Fruit fly (Drosophila melanogaster) whole organism, embryonic: Measurements from ENCODE around the gene CG4382.

Experiments used
- BEAF-32 ChIP-seq: fragments of 200-800 bp; sonication (Bioruptor generic); optimal IDR thresholded peaks from 3 replicates; lab custom pipeline; 2017; ENCODE audit warnings: missing biosample characterization, missing genetic modification characterization, mild to moderate bottlenecking, moderate library complexity, missing genetic modification reagents
- CG10366 ChIP-seq: fragments of 200-800 bp; sonication (Bioruptor generic); IDR thresholded peaks from 2 replicates; pipeline ENCODE4 v1.3.6; 2022; ENCODE audit warnings: missing biosample characterization, missing genetic modification characterization
- CG10565 ChIP-seq: fragments of 200-800 bp; sonication (Bioruptor generic); optimal IDR thresholded peaks from 3 replicates; lab custom pipeline; 2016; ENCODE audit warnings: missing biosample characterization, mild to moderate bottlenecking, missing genetic modification characterization
- CG10654 ChIP-seq: fragments of 200-800 bp; sonication (Bioruptor generic); optimal IDR thresholded peaks from 2 replicates; lab custom pipeline; 2016; ENCODE audit warnings: missing biosample characterization, missing genetic modification characterization
- CG11696 ChIP-seq: fragments of 200-800 bp; sonication (Bioruptor generic); IDR thresholded peaks from 2 replicates; pipeline ENCODE4 v1.3.6; 2022; ENCODE audit warnings: missing biosample characterization, missing genetic modification characterization
- CG12104 ChIP-seq: fragments of 200-800 bp; sonication (Bioruptor generic); optimal IDR thresholded peaks from 3 replicates; lab custom pipeline; 2016; ENCODE audit warnings: missing biosample characterization, missing genetic modification characterization
- CG12942 ChIP-seq: fragments of 200-800 bp; sonication (Bioruptor generic); optimal IDR thresholded peaks from 3 replicates; lab custom pipeline; 2016; ENCODE audit warnings: missing biosample characterization, missing genetic modification characterization
- CG13296 ChIP-seq: fragments of 200-800 bp; sonication (Bioruptor generic); optimal IDR thresholded peaks from 3 replicates; lab custom pipeline; 2018; ENCODE audit warnings: missing biosample characterization, mild to moderate bottlenecking, missing genetic modification characterization
- CG13894 ChIP-seq: fragments of 200-800 bp; sonication (Bioruptor generic); optimal IDR thresholded peaks from 3 replicates; lab custom pipeline; 2018; ENCODE audit warnings: missing biosample characterization, mild to moderate bottlenecking, missing genetic modification characterization, moderate library complexity
- CG14050 ChIP-seq: fragments of 200-800 bp; sonication (Bioruptor generic); IDR thresholded peaks from 3 replicates; pipeline ENCODE4 v1.3.6; 2022; ENCODE audit warnings: missing biosample characterization, missing genetic modification characterization
- CG14441 ChIP-seq: fragments of 200-800 bp; sonication (Bioruptor generic); IDR thresholded peaks from 2 replicates; pipeline ENCODE4 v1.3.6; 2022; ENCODE audit warnings: missing biosample characterization, missing genetic modification characterization
- CG15269 ChIP-seq: fragments of 200-800 bp; sonication (Bioruptor generic); optimal IDR thresholded peaks from 2 replicates; lab custom pipeline; 2018; ENCODE audit warnings: missing biosample characterization, mild to moderate bottlenecking, missing genetic modification characterization, moderate library complexity
- CG16815 ChIP-seq: fragments of 200-800 bp; sonication (Bioruptor generic); optimal IDR thresholded peaks from 3 replicates; lab custom pipeline; 2017; ENCODE audit warnings: missing biosample characterization, mild to moderate bottlenecking, missing genetic modification characterization
- CG18262 ChIP-seq: fragments of 200-800 bp; optimal IDR thresholded peaks from 3 replicates; lab custom pipeline; 2019; ENCODE audit warnings: missing biosample characterization, mild to moderate bottlenecking, missing genetic modification characterization, moderate library complexity
- CG18764 ChIP-seq: fragments of 200-800 bp; sonication (Bioruptor generic); optimal IDR thresholded peaks from 3 replicates; lab custom pipeline; 2016; ENCODE audit warnings: missing biosample characterization, missing genetic modification characterization
- CG30020 ChIP-seq: fragments of 200-800 bp; optimal IDR thresholded peaks from 2 replicates; lab custom pipeline; 2019; ENCODE audit warnings: missing biosample characterization, mild to moderate bottlenecking, missing genetic modification characterization, moderate library complexity
- CG42726 ChIP-seq: fragments of 200-800 bp; sonication (Bioruptor generic); IDR thresholded peaks from 2 replicates; pipeline ENCODE4 v1.3.6; 2022; ENCODE audit warnings: missing biosample characterization, missing genetic modification characterization; ENCODE audit not compliant: partially characterized antibody
- CG6175 ChIP-seq: fragments of 200-800 bp; sonication (Bioruptor generic); IDR thresholded peaks from 3 replicates; pipeline ENCODE4 v1.3.6; 2022; ENCODE audit warnings: missing biosample characterization, missing genetic modification characterization
- CG6654 ChIP-seq: fragments of 200-800 bp; sonication (Bioruptor generic); optimal IDR thresholded peaks from 2 replicates; lab custom pipeline; 2017; ENCODE audit warnings: missing biosample characterization, mild to moderate bottlenecking, missing genetic modification characterization
- CG7786 ChIP-seq: fragments of 200-800 bp; sonication (Bioruptor generic); optimal IDR thresholded peaks from 2 replicates; lab custom pipeline; 2016; ENCODE audit warnings: missing biosample characterization, missing genetic modification characterization
- CG9437 ChIP-seq: fragments of 200-800 bp; sonication (Bioruptor generic); optimal IDR thresholded peaks from 2 replicates; lab custom pipeline; 2018; ENCODE audit warnings: missing biosample characterization, mild to moderate bottlenecking, missing genetic modification characterization
- Camta ChIP-seq: fragments of 200-800 bp; sonication (Bioruptor generic); optimal IDR thresholded peaks from 2 replicates; lab custom pipeline; 2016; ENCODE audit warnings: missing biosample characterization, missing genetic modification characterization
- CrebB ChIP-seq: fragments of 200-800 bp; sonication (Bioruptor generic); optimal IDR thresholded peaks from 3 replicates; lab custom pipeline; 2018; ENCODE audit warnings: missing biosample characterization, mild to moderate bottlenecking, missing genetic modification characterization
- D19A ChIP-seq: fragments of 200-800 bp; optimal IDR thresholded peaks from 3 replicates; lab custom pipeline; 2019; ENCODE audit warnings: missing biosample characterization, mild to moderate bottlenecking, missing genetic modification characterization, moderate library complexity
- Mrtf ChIP-seq: fragments of 200-800 bp; sonication (Bioruptor generic); IDR thresholded peaks from 3 replicates; pipeline ENCODE4 v1.3.6; 2022; ENCODE audit warnings: missing biosample characterization, missing genetic modification characterization
- Poxn ChIP-seq: fragments of 200-800 bp; sonication (Bioruptor generic); IDR thresholded peaks from 2 replicates; pipeline ENCODE4 v1.3.6; 2022; ENCODE audit warnings: missing biosample characterization, missing genetic modification characterization
- Sox100B ChIP-seq: fragments of 200-800 bp; sonication (Bioruptor generic); optimal IDR thresholded peaks from 3 replicates; lab custom pipeline; 2018; ENCODE audit warnings: missing biosample characterization, mild to moderate bottlenecking, missing genetic modification characterization
- ab ChIP-seq: fragments of 200-800 bp; sonication (Bioruptor generic); optimal IDR thresholded peaks from 2 replicates; lab custom pipeline; 2016; ENCODE audit warnings: missing biosample characterization, missing genetic modification characterization
- ash1 ChIP-seq: fragments of 200-800 bp; sonication (Bioruptor generic); optimal IDR thresholded peaks from 2 replicates; lab custom pipeline; 2018; ENCODE audit warnings: missing biosample characterization, mild to moderate bottlenecking, missing genetic modification characterization
- bbx ChIP-seq: fragments of 200-800 bp; sonication (Bioruptor generic); IDR thresholded peaks from 2 replicates; pipeline ENCODE4 v1.3.6; 2022; ENCODE audit warnings: missing biosample characterization, missing genetic modification characterization; ENCODE audit not compliant: partially characterized antibody
- dimm ChIP-seq: fragments of 200-800 bp; sonication (Bioruptor generic); IDR thresholded peaks from 2 replicates; pipeline ENCODE4 v1.3.6; 2022; ENCODE audit warnings: missing biosample characterization, missing genetic modification characterization
- dpn ChIP-seq, 2 experiments: fragments of 200-800 bp; sonication (Bioruptor generic); optimal IDR thresholded peaks; 3 replicates each; lab custom pipeline; 2016; ENCODE audit warnings: missing biosample characterization in 2 of 2, missing genetic modification characterization in 2 of 2
- eve ChIP-seq, 2 experiments: fragments of >200 bp; optimal IDR thresholded peaks; 2 replicates each; lab custom pipeline; 2017; ENCODE audit warnings: missing biosample characterization in 2 of 2, missing genetic modification characterization in 2 of 2
- exex ChIP-seq: fragments of 200-800 bp; sonication (Bioruptor generic); optimal IDR thresholded peaks from 4 replicates; lab custom pipeline; 2018; ENCODE audit warnings: missing biosample characterization, mild to moderate bottlenecking, missing genetic modification characterization, moderate library complexity
- gcm ChIP-seq: fragments of 200-800 bp; sonication (Bioruptor generic); optimal IDR thresholded peaks from 2 replicates; lab custom pipeline; 2019; ENCODE audit warnings: missing biosample characterization, mild to moderate bottlenecking, missing genetic modification characterization, moderate library complexity
- gcm2 ChIP-seq: fragments of 200-800 bp; sonication (Bioruptor generic); optimal IDR thresholded peaks from 2 replicates; lab custom pipeline; 2016; ENCODE audit warnings: missing biosample characterization, missing genetic modification characterization
- h ChIP-seq: fragments of >200 bp; optimal IDR thresholded peaks from 2 replicates; lab custom pipeline; 2017
- jumu ChIP-seq: fragments of 200-800 bp; sonication (Bioruptor generic); optimal IDR thresholded peaks from 3 replicates; lab custom pipeline; 2016; ENCODE audit warnings: missing biosample characterization, missing genetic modification characterization
- mld ChIP-seq: fragments of 200-800 bp; sonication (Bioruptor generic); IDR thresholded peaks from 3 replicates; pipeline ENCODE4 v1.3.6; 2022; ENCODE audit warnings: missing biosample characterization, missing genetic modification characterization; ENCODE audit not compliant: partially characterized antibody
- nerfin-2 ChIP-seq: fragments of 200-800 bp; sonication (Bioruptor generic); IDR thresholded peaks from 2 replicates; pipeline ENCODE4 v1.3.6; 2022; ENCODE audit warnings: missing biosample characterization, missing genetic modification characterization; ENCODE audit not compliant: partially characterized antibody
- oc ChIP-seq: fragments of 200-800 bp; sonication (Bioruptor generic); optimal IDR thresholded peaks from 2 replicates; lab custom pipeline; 2018; ENCODE audit warnings: missing biosample characterization, mild to moderate bottlenecking, missing genetic modification characterization, moderate library complexity
- psq ChIP-seq: fragments of 200-800 bp; sonication (Bioruptor generic); optimal IDR thresholded peaks from 2 replicates; lab custom pipeline; 2017; ENCODE audit warnings: missing biosample characterization, missing genetic modification characterization
- pum ChIP-seq: fragments of 200-800 bp; sonication (Bioruptor generic); optimal IDR thresholded peaks from 2 replicates; lab custom pipeline; 2016; ENCODE audit warnings: missing biosample characterization, missing genetic modification characterization
- ro ChIP-seq: fragments of 200-800 bp; sonication (Bioruptor generic); IDR thresholded peaks from 2 replicates; pipeline ENCODE4 v1.3.6; 2022; ENCODE audit warnings: missing biosample characterization, missing genetic modification characterization
- scrt ChIP-seq: fragments of 200-800 bp; sonication (Bioruptor generic); optimal IDR thresholded peaks from 2 replicates; lab custom pipeline; 2018; ENCODE audit warnings: missing biosample characterization, mild to moderate bottlenecking, missing genetic modification characterization, moderate library complexity
- sisA ChIP-seq: fragments of 200-800 bp; sonication (Bioruptor generic); IDR thresholded peaks from 2 replicates; pipeline ENCODE4 v1.3.6; 2022; ENCODE audit warnings: missing biosample characterization, missing genetic modification characterization
- so ChIP-seq: fragments of 200-800 bp; sonication (Bioruptor generic); IDR thresholded peaks from 3 replicates; pipeline ENCODE4 v1.3.6; 2022; ENCODE audit warnings: missing biosample characterization, missing genetic modification characterization
- tll ChIP-seq, 2 experiments: fragments of 200-800 bp in 1 of 2; fragments of >200 bp in 1 of 2; sonication (Bioruptor generic) in 1 of 2; optimal IDR thresholded peaks; 2 replicates each; lab custom pipeline; 2017 to 2019; ENCODE audit warnings: missing biosample characterization in 2 of 2, missing genetic modification characterization in 2 of 2, mild to moderate bottlenecking in 1 of 2, moderate library complexity in 1 of 2
- ttk ChIP-seq: fragments of 200-800 bp; sonication (Bioruptor generic); IDR thresholded peaks from 2 replicates; pipeline ENCODE4 v2.1.2; 2022; ENCODE audit warnings: missing biosample characterization, missing genetic modification characterization
- twi ChIP-seq: fragments of 200-800 bp; optimal IDR thresholded peaks from 2 replicates; lab custom pipeline; 2019; ENCODE audit warnings: missing biosample characterization, mild to moderate bottlenecking, missing genetic modification characterization, moderate library complexity
- zfh1 ChIP-seq: fragments of 200-800 bp; sonication (Bioruptor generic); IDR thresholded peaks from 3 replicates; pipeline ENCODE4 v1.3.6; 2022; ENCODE audit warnings: missing biosample characterization, missing genetic modification characterization

Gene CG4382

DNA sequence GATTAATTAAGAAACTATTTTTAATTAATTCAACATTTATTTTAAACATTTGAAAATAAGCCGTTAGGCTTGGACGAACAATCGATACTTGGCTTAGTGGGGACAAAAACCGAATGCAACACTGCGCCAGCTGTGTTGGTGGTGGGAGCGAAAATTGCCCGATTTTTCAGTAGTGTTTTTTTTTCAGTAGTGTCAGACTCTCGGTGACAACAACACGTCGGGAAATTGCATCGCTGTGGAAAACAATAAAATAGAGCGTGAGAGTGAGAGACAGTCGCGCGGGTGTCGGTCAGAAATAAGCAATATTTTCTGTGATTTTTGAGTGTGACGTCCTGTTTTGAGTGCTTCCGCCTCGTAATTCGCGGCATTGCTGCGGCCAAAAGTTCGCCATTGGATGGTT, 16.0 kb upstream of the CG4382 start (continued):
- peak; percentile 38 for TF ChIP-seq jumu
- no peak for TF ChIP-seq ttk
- TF ChIP-seq CG12104 (GFP tag; lab: Kevin White, UChicago), result no peak
- TF ChIP-seq CG10366, result peak; percentile 16; the same call in 1 of the 2 replicates
- TF ChIP-seq dpn (GFP tag; optimal IDR thresholded peaks at IDR 0.05; lab: Kevin White, UChicago), result peak; percentile 18 to 56
- TF ChIP-seq CG9437 (GFP tag; lab: Kevin White, UChicago), result no peak
- no peak for TF ChIP-seq Camta (GFP tag; lab: Kevin White, UChicago)
- 0 out of 3 replicates have a peak, but pooled peaks have one; percentile 23 for TF ChIP-seq so
- TF ChIP-seq CG10565 (GFP tag; lab: Kevin White, UChicago), result no peak
- no peak for TF ChIP-seq zfh1 (GFP tag; lab: Robert Waterston, UW)
- no peak; the same call in 2 of the 3 replicates for TF ChIP-seq CG14050
- peak; percentile 37 for TF ChIP-seq oc
- TF ChIP-seq D19A (tag; lab: Kevin White, UChicago), result no peak
- TF ChIP-seq CG13894, result peak; percentile 39
- peak; percentile 20 for TF ChIP-seq CG12942 (GFP tag; lab: Kevin White, UChicago)
- TF ChIP-seq CG18262 (tag; lab: Kevin White, UChicago), result no peak
- no peak for TF ChIP-seq scrt
- TF ChIP-seq twi (tag; lab: Kevin White, UChicago), result no peak
- TF ChIP-seq gcm2 (GFP tag; lab: Kevin White, UChicago), result peak; percentile 86
- no peak for TF ChIP-seq CG10654 (GFP tag; lab: Kevin White, UChicago)
- TF ChIP-seq CG18764, result no peak
- no peak for TF ChIP-seq Poxn (GFP tag; lab: Robert Waterston, UW)
- no peak for TF ChIP-seq ro (GFP tag; lab: Robert Waterston, UW)
- TF ChIP-seq CG15269 (tag; lab: Kevin White, UChicago), result peak; percentile 16
- TF ChIP-seq tll (GFP tag; optimal IDR thresholded peaks at IDR 0.05; lab: Kevin White, UChicago), result no peak
- no peak for TF ChIP-seq ab (GFP tag; lab: Kevin White, UChicago)
- TF ChIP-seq h (lab: Kevin White, UChicago), result no peak
- TF ChIP-seq gcm (GFP tag; lab: Kevin White, UChicago), result peak; percentile 70
- TF ChIP-seq BEAF-32 (GFP tag; lab: Kevin White, UChicago), result peak; percentile 69
- no peak for TF ChIP-seq Sox100B
- TF ChIP-seq CG13296 (GFP tag; lab: Kevin White, UChicago), result peak; percentile 0
- peak; percentile 16; the same call in 1 of the 2 replicates for TF ChIP-seq CG14441 (GFP tag; lab: Robert Waterston, UW)
- peak; percentile 10 for TF ChIP-seq CrebB (tag; lab: Kevin White, UChicago)
- no peak for TF ChIP-seq sisA (GFP tag; lab: Robert Waterston, UW)
- TF ChIP-seq CG30020, result no peak
- TF ChIP-seq CG11696 (GFP tag; lab: Robert Waterston, UW), result no peak
- TF ChIP-seq mld (GFP tag; lab: Robert Waterston, UW), result no peak
- peak; percentile 84 for TF ChIP-seq CG42726 (GFP tag; lab: Robert Waterston, UW)
- TF ChIP-seq CG16815 (GFP tag; lab: Kevin White, UChicago), result no peak
- TF ChIP-seq dimm, result no peak
- TF ChIP-seq ash1 (GFP tag; lab: Kevin White, UChicago), result no peak
- TF ChIP-seq Mrtf (GFP tag; lab: Robert Waterston, UW), result no peak
- no peak for TF ChIP-seq CG6654 (GFP tag; lab: Kevin White, UChicago)
- TF ChIP-seq bbx, result peak; percentile 84
- TF ChIP-seq CG6175, result no peak; the same call in 2 of the 3 replicates
- TF ChIP-seq eve (GFP tag; optimal IDR thresholded peaks at IDR 0.05; lab: Kevin White, UChicago), result no peak
- TF ChIP-seq nerfin-2 (GFP tag; lab: Robert Waterston, UW), result peak; percentile 74; the same call in 1 of the 2 replicates
- peak; percentile 17 for TF ChIP-seq pum (GFP tag; lab: Kevin White, UChicago)
- TF ChIP-seq psq, result no peak
- TF ChIP-seq CG7786, result peak; percentile 7
- TF ChIP-seq exex (tag; lab: Kevin White, UChicago), result no peak
